Worm (Caenorhabditis elegans) whole organism, L1 larva: ENCODE results near the gene Y43F8C.23.
A peak's percentile ranks its signal among the peaks of the same experiment; 100 is the strongest.

Experiments
- C16A3.4 ChIP-seq: fragments of 150-350 bp; optimal IDR thresholded peaks from 2 replicates; lab custom pipeline; 2014; ENCODE audit warnings: missing biosample characterization, missing genetic modification characterization
- Y116A8C.19 ChIP-seq: sonication (generic microtip); optimal IDR thresholded peaks from 2 replicates; lab custom pipeline; 2016; ENCODE audit warnings: missing compliant biosample characterization, missing genetic modification characterization, borderline replicate concordance
- aly-2 ChIP-seq: fragments of 150-350 bp; optimal IDR thresholded peaks from 2 replicates; lab custom pipeline; 2014; ENCODE audit warnings: missing biosample characterization, missing genetic modification characterization
- ama-1 ChIP-seq: fragments of 150-350 bp; optimal IDR thresholded peaks from 2 replicates; lab custom pipeline; 2014
- blmp-1 ChIP-seq: fragments of 150-350 bp; optimal IDR thresholded peaks from 2 replicates; lab custom pipeline; 2014; ENCODE audit warnings: missing biosample characterization, missing genetic modification characterization
- ceh-63 ChIP-seq: fragments of 200-800 bp; sonication (Bioruptor generic); optimal IDR thresholded peaks from 2 replicates; lab custom pipeline; 2018; ENCODE audit warnings: mild to moderate bottlenecking, missing genetic modification characterization, missing compliant biosample characterization
- ceh-82 ChIP-seq, 3 experiments: fragments of 150-350 bp in 1 of 3; sonication (generic microtip) in 2 of 3; optimal IDR thresholded peaks; 2 replicates each; lab custom pipeline; 2014 to 2017; ENCODE audit warnings: missing biosample characterization in 3 of 3, missing genetic modification characterization in 3 of 3
- ceh-88 ChIP-seq: fragments of 200-800 bp; sonication (Bioruptor generic); IDR thresholded peaks from 2 replicates; pipeline ENCODE4 v1.3.6; 2022; ENCODE audit warnings: missing genetic modification characterization, missing compliant biosample characterization
- ceh-90 ChIP-seq: sonication (generic microtip); optimal IDR thresholded peaks from 2 replicates; lab custom pipeline; 2016; ENCODE audit warnings: missing genetic modification characterization, missing compliant biosample characterization
- ces-1 ChIP-seq: fragments of 150-350 bp; optimal IDR thresholded peaks from 2 replicates; lab custom pipeline; 2014; ENCODE audit warnings: missing biosample characterization, missing genetic modification reagents, missing genetic modification characterization
- dpl-1 ChIP-seq, 3 experiments: fragments of 150-350 bp in 2 of 3; sonication (generic microtip) in 1 of 3; optimal IDR thresholded peaks; 2 replicates each; lab custom pipeline; 2014 to 2017; ENCODE audit warnings: missing biosample characterization in 3 of 3, missing genetic modification characterization in 3 of 3, missing genetic modification reagents in 3 of 3
- dsc-1 ChIP-seq: sonication (generic microtip); optimal IDR thresholded peaks from 2 replicates; lab custom pipeline; 2016; ENCODE audit warnings: mild to moderate bottlenecking, missing genetic modification characterization, missing compliant biosample characterization
- efl-1 ChIP-seq, 4 experiments: fragments of 150-350 bp; optimal IDR thresholded peaks in 3 of 4; peaks in 1 of 4; 1 replicate in 1 of 4; 2 replicates in 3 of 4; lab custom pipeline; 2014; ENCODE audit warnings: missing biosample characterization in 2 of 4, missing genetic modification characterization in 2 of 4, missing genetic modification reagents in 2 of 4
- efl-3 ChIP-seq: fragments of 200-800 bp; sonication (Bioruptor generic); optimal IDR thresholded peaks from 2 replicates; lab custom pipeline; 2018; ENCODE audit warnings: mild to moderate bottlenecking, missing genetic modification characterization, missing compliant biosample characterization
- elt-2 ChIP-seq: sonication (generic microtip); optimal IDR thresholded peaks from 2 replicates; lab custom pipeline; 2016; ENCODE audit warnings: missing genetic modification characterization, mild to moderate bottlenecking, inconsistent platforms, missing compliant biosample characterization, missing genetic modification reagents
- fkh-8 ChIP-seq: sonication (generic microtip); optimal IDR thresholded peaks from 2 replicates; lab custom pipeline; 2016; ENCODE audit warnings: mild to moderate bottlenecking, missing genetic modification characterization, missing compliant biosample characterization
- fos-1 ChIP-seq: fragments of 150-350 bp; optimal IDR thresholded peaks from 2 replicates; lab custom pipeline; 2014; ENCODE audit warnings: missing biosample characterization, missing genetic modification characterization
- hlh-17 ChIP-seq: fragments of 200-800 bp; sonication (Bioruptor generic); optimal IDR thresholded peaks from 2 replicates; lab custom pipeline; 2018; ENCODE audit warnings: missing genetic modification characterization, mild to moderate bottlenecking, missing compliant biosample characterization, moderate library complexity, borderline replicate concordance
- irx-1 ChIP-seq: sonication (generic microtip); optimal IDR thresholded peaks from 2 replicates; lab custom pipeline; 2016; ENCODE audit warnings: missing genetic modification characterization, missing compliant biosample characterization
- isw-1 ChIP-seq: fragments of 200-800 bp; sonication (Bioruptor generic); IDR thresholded peaks from 2 replicates; pipeline ENCODE4 v1.3.6; 2022; ENCODE audit warnings: missing genetic modification characterization, missing compliant biosample characterization
- jun-1 ChIP-seq: fragments of 150-350 bp; optimal IDR thresholded peaks from 2 replicates; lab custom pipeline; 2014; ENCODE audit warnings: missing biosample characterization, missing genetic modification reagents, missing genetic modification characterization
- lin-14 ChIP-seq: fragments of 200-800 bp; sonication (Bioruptor generic); optimal IDR thresholded peaks from 2 replicates; lab custom pipeline; 2018; ENCODE audit warnings: mild to moderate bottlenecking, missing genetic modification characterization, moderate library complexity, missing compliant biosample characterization
- lin-15B ChIP-seq: fragments of 150-350 bp; sonication (generic microtip); optimal IDR thresholded peaks from 3 replicates; lab custom pipeline; 2014; ENCODE audit warnings: missing biosample characterization, missing genetic modification characterization
- lsy-2 ChIP-seq, 2 experiments: fragments of 150-350 bp; optimal IDR thresholded peaks; 2 replicates each; lab custom pipeline; 2014; ENCODE audit warnings: missing biosample characterization in 2 of 2, missing genetic modification characterization in 2 of 2
- mef-2 ChIP-seq: fragments of 150-350 bp; optimal IDR thresholded peaks from 2 replicates; lab custom pipeline; 2014; ENCODE audit warnings: missing biosample characterization, missing genetic modification characterization
- nhr-11 ChIP-seq: fragments of 150-350 bp; optimal IDR thresholded peaks from 2 replicates; lab custom pipeline; 2014; ENCODE audit warnings: missing biosample characterization, missing genetic modification characterization
- nhr-12 ChIP-seq: sonication (generic microtip); optimal IDR thresholded peaks from 2 replicates; lab custom pipeline; 2017; ENCODE audit warnings: missing biosample characterization, missing genetic modification characterization
- nhr-237 ChIP-seq: fragments of 150-350 bp; optimal IDR thresholded peaks from 2 replicates; lab custom pipeline; 2014; ENCODE audit warnings: missing biosample characterization, missing genetic modification characterization
- nhr-47 ChIP-seq: sonication (generic microtip); optimal IDR thresholded peaks from 2 replicates; lab custom pipeline; 2016; ENCODE audit warnings: mild to moderate bottlenecking, missing genetic modification characterization, moderate library complexity, missing compliant biosample characterization
- nhr-77 ChIP-seq: fragments of 150-350 bp; optimal IDR thresholded peaks from 2 replicates; lab custom pipeline; 2014; ENCODE audit warnings: missing biosample characterization, missing genetic modification characterization
- nhr-85 ChIP-seq: sonication (generic microtip); peaks from one replicate; lab custom pipeline; 2016; ENCODE audit warnings: missing genetic modification characterization, inconsistent platforms, missing compliant biosample characterization
- nhr-90 ChIP-seq: sonication (generic microtip); optimal IDR thresholded peaks from 2 replicates; lab custom pipeline; 2016; ENCODE audit warnings: mild to moderate bottlenecking, missing genetic modification characterization, missing compliant biosample characterization; ENCODE audit not compliant: poor library complexity
- pag-3 ChIP-seq: sonication (generic microtip); optimal IDR thresholded peaks from 2 replicates; lab custom pipeline; 2017; ENCODE audit warnings: missing genetic modification characterization, mild to moderate bottlenecking, missing compliant biosample characterization, antibody characterized with exemption, borderline replicate concordance; ENCODE audit not compliant: insufficient read depth
- pqm-1 ChIP-seq: sonication (generic microtip); optimal IDR thresholded peaks from 3 replicates; lab custom pipeline; 2017; ENCODE audit warnings: missing biosample characterization, missing genetic modification characterization
- skn-1 ChIP-seq: fragments of 150-350 bp; optimal IDR thresholded peaks from 2 replicates; lab custom pipeline; 2014; ENCODE audit warnings: missing biosample characterization, missing genetic modification characterization
- sptf-1 ChIP-seq: fragments of 150-350 bp; optimal IDR thresholded peaks from 2 replicates; lab custom pipeline; 2014; ENCODE audit warnings: missing biosample characterization, missing genetic modification characterization
- sup-37 ChIP-seq: fragments of 200-800 bp; sonication (Bioruptor generic); optimal IDR thresholded peaks from 2 replicates; lab custom pipeline; 2018; ENCODE audit warnings: mild to moderate bottlenecking, missing genetic modification characterization, missing compliant biosample characterization
- swsn-7 ChIP-seq: sonication (generic microtip); optimal IDR thresholded peaks from 2 replicates; lab custom pipeline; 2016; ENCODE audit warnings: missing genetic modification characterization, missing compliant biosample characterization
- tlp-1 ChIP-seq: fragments of 150-350 bp; optimal IDR thresholded peaks from 2 replicates; lab custom pipeline; 2014; ENCODE audit warnings: missing biosample characterization, missing genetic modification characterization
- unc-130 ChIP-seq: fragments of 150-350 bp; optimal IDR thresholded peaks from 2 replicates; lab custom pipeline; 2017; ENCODE audit warnings: missing biosample characterization, missing genetic modification characterization, inconsistent platforms
- unc-86 ChIP-seq: sonication (generic microtip); optimal IDR thresholded peaks from 2 replicates; lab custom pipeline; 2016; ENCODE audit warnings: missing genetic modification characterization, missing compliant biosample characterization
- vab-15 ChIP-seq: sonication (generic microtip); optimal IDR thresholded peaks from 2 replicates; lab custom pipeline; 2017; ENCODE audit warnings: missing genotype, mild to moderate bottlenecking, missing genetic modification characterization, missing compliant biosample characterization
- zip-4 ChIP-seq: fragments of 200-800 bp; sonication (Bioruptor generic); optimal IDR thresholded peaks from 2 replicates; lab custom pipeline; 2018; ENCODE audit warnings: mild to moderate bottlenecking, missing genetic modification characterization, moderate library complexity, missing compliant biosample characterization
- ztf-11 ChIP-seq, 2 experiments: sonication (generic microtip); optimal IDR thresholded peaks; 2 replicates each; lab custom pipeline; 2016 to 2017; ENCODE audit warnings: missing genetic modification characterization in 2 of 2, missing biosample characterization in 1 of 2, missing compliant biosample characterization in 1 of 2

The Y43F8C.23 gene

DNA sequence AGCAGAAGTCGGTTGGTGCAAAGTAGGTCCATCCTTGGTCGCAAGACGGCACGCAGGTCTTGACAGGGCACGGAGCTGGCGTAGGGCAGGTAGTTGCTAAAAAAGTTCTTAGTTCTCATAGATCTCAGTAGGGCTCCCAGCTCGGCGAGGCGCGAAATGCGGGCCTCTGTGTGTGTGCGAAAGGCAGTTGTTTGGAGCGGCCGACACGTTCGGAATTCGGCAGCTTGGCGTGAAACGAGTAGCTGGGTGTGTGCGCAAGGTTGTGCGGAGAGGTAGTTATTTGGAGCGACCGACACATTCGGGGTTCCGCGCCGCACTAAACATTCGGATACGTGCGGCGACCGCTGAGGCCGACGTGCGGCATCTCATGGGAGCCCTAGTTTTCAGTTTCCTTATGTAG is 41.3 kb upstream of the Y43F8C.23 start:
- TF ChIP-seq nhr-77 (tag; lab: Kevin White, UChicago): no peak
- no peak for TF ChIP-seq sup-37 (GFP tag; lab: Kevin White, UChicago)
- TF ChIP-seq ceh-88: no peak
- TF ChIP-seq aly-2 (tag; lab: Kevin White, UChicago): no peak
- no peak for TF ChIP-seq blmp-1 (tag; lab: Kevin White, UChicago)
- TF ChIP-seq irx-1: no peak
- no peak for TF ChIP-seq ceh-63 (GFP tag; lab: Kevin White, UChicago)
- TF ChIP-seq lin-15B (tag; lab: Kevin White, UChicago): no peak
- no peak for TF ChIP-seq isw-1 (GFP tag; lab: Robert Waterston, UW)

DNA sequence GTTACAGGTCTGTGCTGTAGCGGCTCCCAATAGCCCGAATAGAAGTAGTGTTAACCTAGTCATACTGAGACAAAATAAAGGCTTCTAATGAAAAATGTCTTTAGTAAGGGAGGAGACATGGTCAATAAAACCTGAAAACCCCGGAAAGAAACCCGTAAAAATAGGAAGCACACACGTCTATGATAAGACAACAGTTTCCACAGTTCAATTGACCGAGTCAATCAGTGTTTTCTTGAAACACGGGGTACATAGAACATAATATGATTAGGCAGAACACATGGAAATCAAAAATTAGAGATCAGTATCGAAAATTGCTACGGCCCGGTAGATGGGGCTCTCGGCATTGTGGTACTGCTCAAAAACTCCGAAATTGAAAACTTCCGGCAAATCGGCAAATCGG is 39.6 kb upstream of the Y43F8C.23 start, which contains the start of gene clec-49:
Gene clec-49, minus strand, starts transcription at position 103 of the 400 bp plus-strand sequence.
- peak; percentile 1 for TF ChIP-seq elt-2 (tag; lab: Kevin White, UChicago)
- TF ChIP-seq zip-4 (GFP tag; lab: Kevin White, UChicago): no peak

DNA sequence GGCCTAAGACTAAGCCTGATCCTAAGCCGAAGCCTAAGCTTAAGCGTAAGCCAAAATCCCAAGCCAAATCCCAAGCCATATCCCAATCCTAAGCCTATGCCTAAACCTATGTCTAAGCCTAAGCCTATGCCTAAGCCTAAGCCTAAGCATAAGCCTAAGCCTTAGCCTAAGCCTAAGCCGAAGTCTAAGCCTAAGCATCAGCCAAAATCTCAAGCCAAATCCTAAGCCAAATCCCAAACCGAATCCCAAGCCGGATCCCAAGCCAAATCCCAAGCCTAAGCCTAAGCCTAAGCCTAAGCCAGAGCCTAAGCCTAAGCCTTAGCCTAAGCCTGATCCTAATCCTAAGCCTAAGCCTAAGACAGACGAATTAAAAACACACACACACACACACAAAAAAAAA is 35.6 kb upstream of the Y43F8C.23 start:
- TF ChIP-seq skn-1 (tag; lab: Kevin White, UChicago): no peak
- TF ChIP-seq isw-1 (GFP tag; lab: Robert Waterston, UW): no peak
- no peak for TF ChIP-seq fkh-8 (tag; lab: Kevin White, UChicago)
- no peak for TF ChIP-seq unc-86 (tag; lab: Kevin White, UChicago)
- no peak for TF ChIP-seq nhr-12 (tag; lab: Kevin White, UChicago)
- no peak for TF ChIP-seq sptf-1 (tag; lab: Kevin White, UChicago)
- no peak for TF ChIP-seq ces-1 (GFP tag; lab: Kevin White, UChicago)
- TF ChIP-seq lsy-2 (tag; optimal IDR thresholded peaks at IDR 0.05; lab: Kevin White, UChicago): no peak
- TF ChIP-seq pqm-1 (tag; lab: Kevin White, UChicago): no peak
- TF ChIP-seq nhr-90: no peak
- no peak for TF ChIP-seq hlh-17 (GFP tag; lab: Kevin White, UChicago)
- no peak for TF ChIP-seq pag-3 (tag; lab: Kevin White, UChicago)
- no peak for TF ChIP-seq ceh-90 (tag; lab: Kevin White, UChicago)
- TF ChIP-seq lin-14: no peak
- TF ChIP-seq elt-2 (tag; lab: Kevin White, UChicago): no peak
- no peak for TF ChIP-seq mef-2 (tag; lab: Kevin White, UChicago)
- TF ChIP-seq ztf-11 (tag; optimal IDR thresholded peaks at IDR 0.05; lab: Kevin White, UChicago): no peak
- TF ChIP-seq nhr-47 (tag; lab: Kevin White, UChicago): no peak
- TF ChIP-seq swsn-7 (tag; lab: Kevin White, UChicago): no peak

DNA sequence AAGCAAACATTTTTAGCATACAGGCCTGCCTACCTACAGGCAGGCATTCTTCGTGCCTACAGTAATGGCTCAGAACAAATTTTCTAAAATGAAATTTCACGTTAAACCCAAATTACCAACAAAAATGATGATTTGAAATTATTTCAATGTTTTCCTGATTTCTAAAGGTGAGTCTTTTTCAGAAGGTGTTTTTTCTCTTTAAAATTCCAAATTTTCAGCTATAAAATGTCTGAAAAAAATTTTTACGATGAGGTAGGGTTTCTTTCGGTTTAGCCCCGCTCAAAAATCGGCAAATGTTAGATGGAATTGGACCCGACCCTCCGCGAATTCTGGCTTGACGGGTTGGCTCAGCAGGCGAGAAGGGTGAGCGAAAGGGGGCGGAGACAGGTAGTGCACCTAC is 34.3 kb upstream of the Y43F8C.23 start, which contains the start of gene W04E12.5:
Gene W04E12.5, plus strand, starts transcription at position 301 of the 400 bp plus-strand sequence.
- no peak for TF ChIP-seq hlh-17 (GFP tag; lab: Kevin White, UChicago)
- no peak for TF ChIP-seq isw-1 (GFP tag; lab: Robert Waterston, UW)
- TF ChIP-seq fos-1 (tag; lab: Kevin White, UChicago): no peak
- no peak for TF ChIP-seq ceh-88
- TF ChIP-seq vab-15: no peak
- TF ChIP-seq mef-2 (tag; lab: Kevin White, UChicago): no peak
- no peak for TF ChIP-seq blmp-1 (tag; lab: Kevin White, UChicago)
- TF ChIP-seq, all 84 proteins: peak for 0

DNA sequence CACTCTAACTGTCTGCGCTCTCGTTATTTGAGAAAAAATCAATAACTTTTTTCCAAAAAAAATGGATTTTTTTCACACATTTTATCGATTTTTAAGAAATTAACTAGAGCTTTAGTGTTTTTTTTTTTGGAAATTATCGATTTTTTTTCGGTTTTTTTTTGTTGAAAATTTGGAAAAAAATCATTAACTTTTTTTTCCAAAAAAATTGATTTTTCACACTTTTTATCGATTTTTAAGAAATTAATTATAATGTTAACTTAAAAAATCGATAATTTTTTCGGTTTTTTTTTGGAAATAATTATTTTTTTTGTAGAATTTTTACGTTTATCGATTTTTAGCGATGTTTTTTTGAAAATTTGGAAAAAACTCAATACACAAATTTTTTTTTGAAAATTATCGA is 32.7 kb upstream of the Y43F8C.23 start:
- TF ChIP-seq ama-1 (no peak), nhr-77 (tag; lab: Kevin White, UChicago) (no peak), efl-3 (GFP tag; lab: Kevin White, UChicago) (no peak), tlp-1 (no peak), ceh-82 (tag; optimal IDR thresholded peaks at IDR 0.05; lab: Kevin White, UChicago) (no peak), dpl-1 (GFP tag; optimal IDR thresholded peaks at IDR 0.05; lab: Kevin White, UChicago) (no peak), dsc-1 (no peak), unc-130 (tag; lab: Kevin White, UChicago) (no peak), lsy-2 (tag; optimal IDR thresholded peaks at IDR 0.05; lab: Kevin White, UChicago) (no peak), ceh-63 (GFP tag; lab: Kevin White, UChicago) (no peak), Y116A8C.19 (no peak), nhr-11 (no peak), C16A3.4 (tag; lab: Kevin White, UChicago) (no peak), nhr-85 (tag; lab: Kevin White, UChicago) (no peak), skn-1 (tag; lab: Kevin White, UChicago) (no peak), irx-1 (no peak), lin-15B (tag; lab: Kevin White, UChicago) (no peak), jun-1 (tag; lab: Kevin White, UChicago) (no peak), nhr-237 (tag; lab: Kevin White, UChicago) (no peak), efl-1 (optimal IDR thresholded peaks at IDR 0.05; lab: Kevin White, UChicago) (no peak), efl-1 (GFP tag; optimal IDR thresholded peaks at IDR 0.05 in 1 of 2; lab: Kevin White, UChicago) (no peak)
